Worm (Caenorhabditis elegans): ENCODE data around the gene dab-1.

- TF ChIP-seq mdl-1 (tag; optimal IDR thresholded peaks at IDR 0.05) (no peak), isw-1 (GFP tag; IDR thresholded peaks at IDR 0.05) (no peak), unc-62 (GFP tag; optimal IDR thresholded peaks at IDR 0.05) (no peak), nhr-11 (tag; optimal IDR thresholded peaks at IDR 0.05) (no peak), mep-1 (tag; optimal IDR thresholded peaks at IDR 0.05) (no peak), unc-30 (tag; optimal IDR thresholded peaks at IDR 0.05) (no peak), jun-1 (tag; optimal IDR thresholded peaks at IDR 0.05) (no peak), ceh-63 (GFP tag; optimal IDR thresholded peaks at IDR 0.05) (no peak), C34B4.2 (tag; optimal IDR thresholded peaks at IDR 0.05) (no peak), blmp-1 (tag; optimal IDR thresholded peaks at IDR 0.05) (no peak), pqm-1 (tag; optimal IDR thresholded peaks at IDR 0.05) (no peak), ama-1 (optimal IDR thresholded peaks at IDR 0.05) (no peak), nhr-19 (GFP tag; conservative IDR thresholded peaks at IDR 0.05) (no peak)
Measured at ce11 chrII:8278415-8278814, 56.2 kb downstream of the dab-1 start, which contains the start of the genes mrpl-10 and clec-142.
